Fruit fly (Drosophila melanogaster) whole organism, embryonic: ENCODE data around the gene CG4328.

Experiments
- ATbp ChIP-seq: fragments of 200-800 bp; sonication (Bioruptor generic); optimal IDR thresholded peaks from 2 replicates; lab custom pipeline; 2017; ENCODE audit warnings: missing biosample characterization, mild to moderate bottlenecking, missing genetic modification characterization, missing genetic modification reagents
- Bgb ChIP-seq: fragments of 200-800 bp; sonication (Bioruptor generic); IDR thresholded peaks from 2 replicates; pipeline ENCODE4 v1.3.6; 2022; ENCODE audit warnings: missing biosample characterization, missing genetic modification characterization; ENCODE audit not compliant: partially characterized antibody
- CG10147 ChIP-seq: fragments of 200-800 bp; sonication (Bioruptor generic); optimal IDR thresholded peaks from 2 replicates; lab custom pipeline; 2019; ENCODE audit warnings: missing biosample characterization, mild to moderate bottlenecking, missing genetic modification characterization, moderate library complexity
- CG10543 ChIP-seq: fragments of 200-800 bp; sonication (Bioruptor generic); optimal IDR thresholded peaks from 3 replicates; lab custom pipeline; 2017; ENCODE audit warnings: missing biosample characterization, mild to moderate bottlenecking, missing genetic modification characterization, moderate library complexity
- CG10654 ChIP-seq: fragments of 200-800 bp; sonication (Bioruptor generic); optimal IDR thresholded peaks from 2 replicates; lab custom pipeline; 2016; ENCODE audit warnings: missing biosample characterization, missing genetic modification characterization
- CG12391 ChIP-seq: fragments of 200-800 bp; sonication (Bioruptor generic); optimal IDR thresholded peaks from 3 replicates; lab custom pipeline; 2018; ENCODE audit warnings: missing biosample characterization, mild to moderate bottlenecking, missing genetic modification characterization, moderate library complexity
- CG14710 ChIP-seq: fragments of 200-800 bp; sonication (Bioruptor generic); optimal IDR thresholded peaks from 3 replicates; lab custom pipeline; 2019; ENCODE audit warnings: missing biosample characterization, mild to moderate bottlenecking, missing genetic modification characterization, moderate library complexity
- CG1602 ChIP-seq: fragments of 200-800 bp; sonication (Bioruptor generic); optimal IDR thresholded peaks from 3 replicates; lab custom pipeline; 2016; ENCODE audit warnings: missing biosample characterization, missing genetic modification characterization
- CG1603 ChIP-seq: fragments of 200-800 bp; sonication (Bioruptor generic); optimal IDR thresholded peaks from 2 replicates; lab custom pipeline; 2019; ENCODE audit warnings: missing biosample characterization, mild to moderate bottlenecking, missing genetic modification characterization, moderate library complexity
- CG17385 ChIP-seq: fragments of 200-800 bp; sonication (Bioruptor generic); optimal IDR thresholded peaks from 3 replicates; lab custom pipeline; 2018; ENCODE audit warnings: missing biosample characterization, mild to moderate bottlenecking, missing genetic modification characterization
- CG18764 ChIP-seq: fragments of 200-800 bp; sonication (Bioruptor generic); optimal IDR thresholded peaks from 3 replicates; lab custom pipeline; 2016; ENCODE audit warnings: missing biosample characterization, missing genetic modification characterization
- CG32532 ChIP-seq: fragments of 200-800 bp; sonication (Bioruptor generic); IDR thresholded peaks from 2 replicates; pipeline ENCODE4 v1.3.6; 2022; ENCODE audit warnings: missing biosample characterization, missing genetic modification characterization
- CG33557 ChIP-seq: fragments of 200-800 bp; sonication (Bioruptor generic); optimal IDR thresholded peaks from 2 replicates; lab custom pipeline; 2019; ENCODE audit warnings: missing biosample characterization, mild to moderate bottlenecking, missing genetic modification characterization, moderate library complexity
- CG4360 ChIP-seq: fragments of 200-800 bp; sonication (Bioruptor generic); IDR thresholded peaks from 2 replicates; pipeline ENCODE4 v1.3.6; 2022; ENCODE audit warnings: missing biosample characterization, missing genetic modification characterization
- CG8290 ChIP-seq, 3 experiments: fragments of 200-800 bp; sonication (Bioruptor generic); optimal IDR thresholded peaks; 2 replicates each; lab custom pipeline; 2016 to 2019; ENCODE audit warnings: missing biosample characterization in 3 of 3, missing genetic modification characterization in 3 of 3, mild to moderate bottlenecking in 2 of 3, moderate library complexity in 1 of 3
- CkIIα-i1 ChIP-seq: fragments of 200-800 bp; sonication (Bioruptor generic); IDR thresholded peaks from 2 replicates; pipeline ENCODE4 v1.3.6; 2022; ENCODE audit warnings: missing biosample characterization, missing genetic modification characterization
- Dfd ChIP-seq, 2 experiments: fragments of >200 bp; optimal IDR thresholded peaks; 2 replicates each; lab custom pipeline; 2017; ENCODE audit warnings: missing biosample characterization in 2 of 2, missing genetic modification characterization in 2 of 2
- Dip2 ChIP-seq: fragments of 200-800 bp; sonication (Bioruptor generic); IDR thresholded peaks from 2 replicates; pipeline ENCODE4 v1.3.6; 2022; ENCODE audit warnings: missing biosample characterization, missing genetic modification characterization
- Dip3 ChIP-seq: fragments of 200-800 bp; sonication (Bioruptor generic); optimal IDR thresholded peaks from 3 replicates; lab custom pipeline; 2016; ENCODE audit warnings: missing biosample characterization, missing genetic modification characterization
- Doc3 ChIP-seq: fragments of 200-800 bp; sonication (Bioruptor generic); IDR thresholded peaks from 3 replicates; pipeline ENCODE4 v1.3.6; 2022; ENCODE audit warnings: missing biosample characterization, missing genetic modification characterization; ENCODE audit not compliant: partially characterized antibody
- Dref ChIP-seq: fragments of 200-800 bp; sonication (Bioruptor generic); IDR thresholded peaks from 2 replicates; pipeline ENCODE4 v1.3.6; 2022; ENCODE audit warnings: missing biosample characterization, missing genetic modification characterization
- Ets97D ChIP-seq: fragments of 200-800 bp; sonication (Bioruptor generic); optimal IDR thresholded peaks from 3 replicates; lab custom pipeline; 2016; ENCODE audit warnings: missing biosample characterization, missing genetic modification characterization
- GATAe ChIP-seq: fragments of 200-800 bp; sonication (Bioruptor generic); conservative IDR thresholded peaks from 2 replicates; pipeline ENCODE4 v1.3.6; 2022; ENCODE audit warnings: missing biosample characterization, missing genetic modification characterization
- HmgZ ChIP-seq: fragments of 200-800 bp; sonication (Bioruptor generic); optimal IDR thresholded peaks from 2 replicates; lab custom pipeline; 2018; ENCODE audit warnings: missing biosample characterization, mild to moderate bottlenecking, missing genetic modification characterization
- Hr78 ChIP-seq, 2 experiments: fragments of 200-800 bp in 1 of 2; fragments of >200 bp in 1 of 2; sonication (Bioruptor generic) in 1 of 2; optimal IDR thresholded peaks; 2 replicates each; lab custom pipeline; 2017 to 2019; ENCODE audit warnings: missing biosample characterization in 2 of 2, missing genetic modification characterization in 2 of 2, mild to moderate bottlenecking in 1 of 2, moderate library complexity in 1 of 2
- Kr ChIP-seq: fragments of 200-800 bp; sonication (Bioruptor generic); optimal IDR thresholded peaks from 2 replicates; lab custom pipeline; 2017; ENCODE audit warnings: missing biosample characterization, mild to moderate bottlenecking, missing genetic modification characterization
- Med ChIP-seq: fragments of 200-800 bp; sonication (Bioruptor generic); peaks from one replicate; lab custom pipeline; 2016; ENCODE audit warnings: missing biosample characterization, missing genetic modification characterization, mild to moderate bottlenecking, inconsistent platforms, moderate library complexity
- NC2β ChIP-seq: fragments of 200-800 bp; sonication (Bioruptor generic); optimal IDR thresholded peaks from 2 replicates; lab custom pipeline; 2016; ENCODE audit warnings: missing biosample characterization, missing genetic modification characterization
- Rfx ChIP-seq: fragments of 200-800 bp; sonication (Bioruptor generic); IDR thresholded peaks from 2 replicates; pipeline ENCODE4 v1.3.6; 2022; ENCODE audit warnings: missing biosample characterization, missing genetic modification characterization
- Tbp ChIP-seq: fragments of >200 bp; optimal IDR thresholded peaks from 2 replicates; lab custom pipeline; 2018; ENCODE audit warnings: missing biosample characterization, missing genetic modification characterization
- Vsx1 ChIP-seq: fragments of 200-800 bp; sonication (Bioruptor generic); optimal IDR thresholded peaks from 2 replicates; lab custom pipeline; 2017; ENCODE audit warnings: missing biosample characterization, mild to moderate bottlenecking, missing genetic modification characterization, missing genetic modification reagents
- bbx ChIP-seq: fragments of 200-800 bp; sonication (Bioruptor generic); IDR thresholded peaks from 2 replicates; pipeline ENCODE4 v1.3.6; 2022; ENCODE audit warnings: missing biosample characterization, missing genetic modification characterization; ENCODE audit not compliant: partially characterized antibody
- cg ChIP-seq: fragments of 200-800 bp; sonication (Bioruptor generic); optimal IDR thresholded peaks from 3 replicates; lab custom pipeline; 2019; ENCODE audit warnings: missing biosample characterization, mild to moderate bottlenecking, missing genetic modification characterization, moderate library complexity
- chinmo ChIP-seq: fragments of 200-800 bp; sonication (Bioruptor generic); IDR thresholded peaks from 4 replicates; pipeline ENCODE4 v1.3.6; 2022; ENCODE audit warnings: missing biosample characterization, missing genetic modification characterization; ENCODE audit not compliant: partially characterized antibody
- crol ChIP-seq: fragments of 200-800 bp; sonication (Bioruptor generic); IDR thresholded peaks from 2 replicates; pipeline ENCODE4 v1.3.6; 2022; ENCODE audit warnings: missing biosample characterization, missing genetic modification characterization
- exex ChIP-seq: fragments of 200-800 bp; sonication (Bioruptor generic); optimal IDR thresholded peaks from 4 replicates; lab custom pipeline; 2018; ENCODE audit warnings: missing biosample characterization, mild to moderate bottlenecking, missing genetic modification characterization, moderate library complexity
- gro ChIP-seq: fragments of 200-800 bp; sonication (Bioruptor generic); optimal IDR thresholded peaks from 2 replicates; lab custom pipeline; 2016; ENCODE audit warnings: missing biosample characterization, missing genetic modification characterization
- hbn ChIP-seq: fragments of 200-800 bp; sonication (Bioruptor generic); IDR thresholded peaks from 2 replicates; pipeline ENCODE4 v1.3.6; 2022; ENCODE audit warnings: missing biosample characterization, missing genetic modification characterization; ENCODE audit not compliant: partially characterized antibody
- ind ChIP-seq: fragments of 200-800 bp; sonication (Bioruptor generic); optimal IDR thresholded peaks from 3 replicates; lab custom pipeline; 2016; ENCODE audit warnings: missing biosample characterization, missing genetic modification characterization
- nau ChIP-seq: fragments of 200-800 bp; sonication (Bioruptor generic); optimal IDR thresholded peaks from 3 replicates; lab custom pipeline; 2017; ENCODE audit warnings: missing biosample characterization, mild to moderate bottlenecking, missing genetic modification characterization, missing genetic modification reagents
- p53 ChIP-seq: fragments of 200-800 bp; sonication (Bioruptor generic); optimal IDR thresholded peaks from 2 replicates; lab custom pipeline; 2016; ENCODE audit warnings: missing biosample characterization, missing genetic modification characterization
- peb ChIP-seq: fragments of 200-800 bp; sonication (Bioruptor generic); IDR thresholded peaks from 2 replicates; pipeline ENCODE4 v1.3.6; 2022; ENCODE audit warnings: missing biosample characterization, missing genetic modification characterization
- slou ChIP-seq: fragments of 200-800 bp; sonication (Bioruptor generic); optimal IDR thresholded peaks from 3 replicates; lab custom pipeline; 2016; ENCODE audit warnings: missing biosample characterization, missing genetic modification characterization
- sna ChIP-seq: fragments of 200-800 bp; sonication (Bioruptor generic); IDR thresholded peaks from 2 replicates; pipeline ENCODE4 v1.3.6; 2022; ENCODE audit warnings: missing biosample characterization, missing genetic modification characterization; ENCODE audit not compliant: partially characterized antibody
- sug ChIP-seq: fragments of 200-800 bp; optimal IDR thresholded peaks from 2 replicates; lab custom pipeline; 2019; ENCODE audit warnings: missing biosample characterization, mild to moderate bottlenecking, missing genetic modification characterization, moderate library complexity
- tll ChIP-seq, 2 experiments: fragments of 200-800 bp in 1 of 2; fragments of >200 bp in 1 of 2; sonication (Bioruptor generic) in 1 of 2; optimal IDR thresholded peaks; 2 replicates each; lab custom pipeline; 2017 to 2019; ENCODE audit warnings: missing biosample characterization in 2 of 2, missing genetic modification characterization in 2 of 2, mild to moderate bottlenecking in 1 of 2, moderate library complexity in 1 of 2
- twi ChIP-seq: fragments of 200-800 bp; optimal IDR thresholded peaks from 2 replicates; lab custom pipeline; 2019; ENCODE audit warnings: missing biosample characterization, mild to moderate bottlenecking, missing genetic modification characterization, moderate library complexity
- z ChIP-seq: fragments of 200-800 bp; sonication (Bioruptor generic); IDR thresholded peaks from 3 replicates; pipeline ENCODE4 v1.3.6; 2022; ENCODE audit warnings: missing biosample characterization, missing genetic modification characterization
- zf30C ChIP-seq: fragments of 200-800 bp; sonication (Bioruptor generic); optimal IDR thresholded peaks from 3 replicates; lab custom pipeline; 2018; ENCODE audit warnings: missing biosample characterization, mild to moderate bottlenecking, missing genetic modification characterization
- zfh2 ChIP-seq: fragments of 200-800 bp; sonication (Bioruptor generic); optimal IDR thresholded peaks from 2 replicates; lab custom pipeline; 2016; ENCODE audit warnings: missing biosample characterization, missing genetic modification characterization

Gene CG4328

dm6 chr3L:12265526-12266342 lies 30.2 kb downstream of the CG4328 start (continued):
- TF ChIP-seq CG4360: peak; percentile 96
- TF ChIP-seq CG1603: no peak
- TF ChIP-seq Dref: no peak
- no peak for TF ChIP-seq CG10654
- peak; percentile 94 for TF ChIP-seq cg (GFP tag; lab: Kevin White, UChicago)
- TF ChIP-seq Ets97D: no peak
- TF ChIP-seq Doc3 (GFP tag; lab: Robert Waterston, UW): no peak
- no peak for TF ChIP-seq slou (GFP tag; lab: Kevin White, UChicago)
- no peak for TF ChIP-seq nau (GFP tag; lab: Kevin White, UChicago)
- TF ChIP-seq CG17385 (GFP tag; lab: Kevin White, UChicago): no peak
- TF ChIP-seq ind (GFP tag; lab: Kevin White, UChicago): no peak
- TF ChIP-seq Tbp (GFP tag; lab: Kevin White, UChicago): no peak
- peak; percentile 68 for TF ChIP-seq Med
- peak; percentile 43 for TF ChIP-seq Vsx1 (GFP tag; lab: Kevin White, UChicago)
- TF ChIP-seq Dfd (GFP tag; optimal IDR thresholded peaks at IDR 0.05; lab: Kevin White, UChicago): no peak
- TF ChIP-seq CkIIα-i1 (GFP tag; lab: Robert Waterston, UW): no peak
- no peak for TF ChIP-seq Dip2 (GFP tag; lab: Robert Waterston, UW)
- peak; percentile 60 for TF ChIP-seq ATbp (GFP tag; lab: Kevin White, UChicago)
- TF ChIP-seq CG18764: no peak
- TF ChIP-seq bbx (GFP tag; lab: Robert Waterston, UW): peak; percentile 15; the same call in 1 of the 2 replicates
- no peak for TF ChIP-seq gro (GFP tag; lab: Kevin White, UChicago)
- TF ChIP-seq p53: no peak
- no peak for TF ChIP-seq CG14710 (tag; lab: Kevin White, UChicago)
- TF ChIP-seq peb (GFP tag; lab: Robert Waterston, UW): no peak
- no peak for TF ChIP-seq CG1602 (GFP tag; lab: Kevin White, UChicago)
- no peak for TF ChIP-seq zfh2 (GFP tag; lab: Kevin White, UChicago)
- no peak for TF ChIP-seq sug
- peak; percentile 47 for TF ChIP-seq twi
- TF ChIP-seq z (GFP tag; lab: Robert Waterston, UW): no peak
- TF ChIP-seq tll (GFP tag; optimal IDR thresholded peaks at IDR 0.05; lab: Kevin White, UChicago): no peak
- TF ChIP-seq CG33557 (GFP tag; lab: Kevin White, UChicago): no peak
- no peak for TF ChIP-seq Kr
- TF ChIP-seq Dip3 (GFP tag; lab: Kevin White, UChicago): no peak
- no peak for TF ChIP-seq NC2β (GFP tag; lab: Kevin White, UChicago)
- no peak for TF ChIP-seq Bgb
- no peak for TF ChIP-seq hbn (GFP tag; lab: Robert Waterston, UW)
- TF ChIP-seq, all 482 proteins: peak for 32

- no peak for TF ChIP-seq CG10147 (GFP tag; lab: Kevin White, UChicago)
- TF ChIP-seq Rfx (GFP tag; lab: Robert Waterston, UW): 0 out of 2 replicates have a peak, but pooled peaks have one; percentile 17
- peak; percentile 80 for TF ChIP-seq crol (GFP tag; lab: Robert Waterston, UW)
- TF ChIP-seq zf30C: no peak
- TF ChIP-seq HmgZ (tag; lab: Kevin White, UChicago): peak; percentile 40
- TF ChIP-seq sna (GFP tag; lab: Robert Waterston, UW): no peak
- TF ChIP-seq CG12391 (tag; lab: Kevin White, UChicago): no peak
- TF ChIP-seq exex (tag; lab: Kevin White, UChicago): peak; percentile 72
- TF ChIP-seq GATAe (GFP tag; lab: Robert Waterston, UW): peak; percentile 91
- TF ChIP-seq chinmo (GFP tag; lab: Robert Waterston, UW): 0 out of 4 replicates have a peak, but pooled peaks have one; percentile 79
- TF ChIP-seq CG32532 (GFP tag; lab: Robert Waterston, UW): 0 out of 2 replicates have a peak, but pooled peaks have one; percentile 10
- no peak for TF ChIP-seq CG8290 (GFP tag; optimal IDR thresholded peaks at IDR 0.05; lab: Kevin White, UChicago)
- peak in 1 of 2 experiments; percentile 43 for TF ChIP-seq CG8290 (tag; optimal IDR thresholded peaks at IDR 0.05; lab: Kevin White, UChicago)
- peak in 1 of 2 experiments; percentile 17 for TF ChIP-seq Hr78 (GFP tag; optimal IDR thresholded peaks at IDR 0.05; lab: Kevin White, UChicago)
- TF ChIP-seq CG10543 (GFP tag; lab: Kevin White, UChicago): peak; percentile 55
Measured at dm6 chr3L:12258698-12259097, 37.2 kb downstream of the CG4328 start.
